Worm (Caenorhabditis elegans) whole organism, young adult: Measurements from ENCODE around the gene sulp-8.

Experiments used
- B0261.1 ChIP-seq: sonication (generic microtip); optimal IDR thresholded peaks from 2 replicates; lab custom pipeline; 2016; ENCODE audit warnings: mild to moderate bottlenecking, missing genetic modification characterization, moderate library complexity, missing compliant biosample characterization
- C17E4.6 ChIP-seq: fragments of 200-800 bp; sonication (Bioruptor generic); IDR thresholded peaks from 2 replicates; pipeline ENCODE4 v1.3.6; 2022; ENCODE audit warnings: missing genetic modification reagents, missing genetic modification characterization, missing compliant biosample characterization
- F57A8.1 ChIP-seq: fragments of 200-800 bp; sonication (Bioruptor generic); optimal IDR thresholded peaks from 2 replicates; lab custom pipeline; 2018; ENCODE audit warnings: mild to moderate bottlenecking, missing genetic modification characterization, moderate library complexity, missing compliant biosample characterization
- ZK185.1 ChIP-seq: sonication (generic microtip); optimal IDR thresholded peaks from 2 replicates; lab custom pipeline; 2016; ENCODE audit warnings: mild to moderate bottlenecking, missing genetic modification characterization, missing compliant biosample characterization; ENCODE audit not compliant: poor library complexity, severe bottlenecking
- egrh-3 ChIP-seq: fragments of 200-800 bp; sonication (Bioruptor generic); IDR thresholded peaks from 2 replicates; pipeline ENCODE4 v1.3.6; 2022; ENCODE audit warnings: missing genetic modification reagents, missing genetic modification characterization, missing compliant biosample characterization
- lag-1 ChIP-seq: fragments of 200-800 bp; sonication (Bioruptor generic); IDR thresholded peaks from 2 replicates; pipeline ENCODE4 v1.3.6; 2022; ENCODE audit warnings: missing genetic modification reagents, missing genetic modification characterization, missing compliant biosample characterization
- let-607 ChIP-seq, 2 experiments: fragments of 200-800 bp in 1 of 2; sonication (Bioruptor generic) in 1 of 2; sonication (generic microtip) in 1 of 2; optimal IDR thresholded peaks; 2 replicates each; lab custom pipeline; 2016 to 2018; ENCODE audit warnings: mild to moderate bottlenecking in 2 of 2, missing compliant biosample characterization in 2 of 2, missing genetic modification characterization in 2 of 2, moderate library complexity in 2 of 2, missing genotype in 1 of 2
- mel-28 ChIP-seq: sonication (generic microtip); optimal IDR thresholded peaks from 2 replicates; lab custom pipeline; 2016; ENCODE audit warnings: borderline replicate concordance, mild to moderate bottlenecking, missing genetic modification characterization, missing compliant biosample characterization
- nfya-1 ChIP-seq: sonication (generic microtip); optimal IDR thresholded peaks from 2 replicates; lab custom pipeline; 2017; ENCODE audit warnings: antibody characterized with exemption, missing compliant biosample characterization, missing genetic modification characterization, borderline replicate concordance; ENCODE audit not compliant: insufficient read depth
- nfyb-1 ChIP-seq: fragments of 200-800 bp; sonication (Bioruptor generic); IDR thresholded peaks from 2 replicates; pipeline ENCODE4 v1.3.6; 2022; ENCODE audit warnings: missing genetic modification reagents, missing genetic modification characterization, missing compliant biosample characterization
- pha-4 ChIP-seq: fragments of 150-350 bp; sonication (generic microtip); optimal IDR thresholded peaks from 2 replicates; lab custom pipeline; 2014; ENCODE audit warnings: missing biosample characterization, missing genetic modification reagents, missing genetic modification characterization
- sdz-38 ChIP-seq: sonication (generic microtip); optimal IDR thresholded peaks from 2 replicates; lab custom pipeline; 2016; ENCODE audit warnings: missing genotype, missing genetic modification characterization, missing compliant biosample characterization
- zim-3 ChIP-seq: sonication (generic microtip); optimal IDR thresholded peaks from 2 replicates; lab custom pipeline; 2017; ENCODE audit warnings: mild to moderate bottlenecking, missing genetic modification characterization, moderate library complexity, missing compliant biosample characterization
- ztf-22 ChIP-seq: fragments of 200-800 bp; sonication (Bioruptor generic); optimal IDR thresholded peaks from 2 replicates; lab custom pipeline; 2018; ENCODE audit warnings: mild to moderate bottlenecking, missing genetic modification characterization, moderate library complexity, missing compliant biosample characterization

The sulp-8 gene

DNA sequence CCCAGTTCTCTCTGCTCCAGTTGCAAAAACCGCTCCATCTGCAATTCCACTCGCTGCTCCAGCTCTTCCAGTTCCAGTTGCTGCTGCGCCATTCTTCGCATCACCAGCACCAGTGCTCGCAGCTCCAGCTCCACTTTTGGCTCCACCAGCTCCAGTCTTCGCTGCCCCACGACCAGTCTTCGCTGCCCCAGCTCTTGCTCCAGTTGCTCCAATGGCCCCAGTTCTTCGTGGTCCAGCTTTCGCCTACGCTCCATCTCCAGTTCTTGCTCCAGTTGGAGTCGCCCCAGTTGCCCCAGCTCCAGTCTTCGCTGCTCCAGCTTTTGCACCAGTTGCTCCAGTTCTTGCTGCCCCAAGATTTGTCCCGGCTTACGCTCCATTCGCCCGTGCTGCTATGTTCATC, 53.0 kb downstream of the sulp-8 start (continued):
- TF ChIP-seq B0261.1 (tag; lab: Kevin White, UChicago) (no peak), mel-28 (tag; lab: Kevin White, UChicago) (no peak), F57A8.1 (GFP tag; lab: Kevin White, UChicago) (no peak), nfyb-1 (GFP tag; lab: Robert Waterston, UW) (0 out of 2 replicates have a peak, but pooled peaks have one; percentile 35), ztf-22 (no peak), lag-1 (GFP tag; lab: Robert Waterston, UW) (no peak), nfya-1 (tag; lab: Kevin White, UChicago) (no peak), ZK185.1 (tag; lab: Kevin White, UChicago) (no peak), let-607 (tag; optimal IDR thresholded peaks at IDR 0.05; lab: Kevin White, UChicago) (no peak), egrh-3 (GFP tag; lab: Robert Waterston, UW) (peak; percentile 86), C17E4.6 (GFP tag; lab: Robert Waterston, UW) (no peak), zim-3 (tag; lab: Kevin White, UChicago) (no peak), pha-4 (tag; lab: Kevin White, UChicago) (no peak), sdz-38 (tag; lab: Kevin White, UChicago) (no peak)
